Fruit fly (Drosophila melanogaster): ENCODE data around the gene Dhc36C.

- no peak for TF ChIP-seq Clk (GFP tag; optimal IDR thresholded peaks at IDR 0.05)
- TF ChIP-seq CG1620 (GFP tag; optimal IDR thresholded peaks at IDR 0.05) = no peak
- TF ChIP-seq CG5204 (GFP tag; optimal IDR thresholded peaks at IDR 0.05) = no peak
- TF ChIP-seq cic (GFP tag; optimal IDR thresholded peaks at IDR 0.05) = no peak
- TF ChIP-seq bab1 (GFP tag; optimal IDR thresholded peaks at IDR 0.05) = no peak
- TF ChIP-seq Hr96 (GFP tag; optimal IDR thresholded peaks at IDR 0.05) = no peak
These were observed 64.5 kb downstream of the Dhc36C start for dm6 chr2L:17565734-17566133.

Measured in whole organism, adult.